Worm (Caenorhabditis elegans): ENCODE measurements around the gene C01G10.6.

The C01G10.6 gene

DNA sequence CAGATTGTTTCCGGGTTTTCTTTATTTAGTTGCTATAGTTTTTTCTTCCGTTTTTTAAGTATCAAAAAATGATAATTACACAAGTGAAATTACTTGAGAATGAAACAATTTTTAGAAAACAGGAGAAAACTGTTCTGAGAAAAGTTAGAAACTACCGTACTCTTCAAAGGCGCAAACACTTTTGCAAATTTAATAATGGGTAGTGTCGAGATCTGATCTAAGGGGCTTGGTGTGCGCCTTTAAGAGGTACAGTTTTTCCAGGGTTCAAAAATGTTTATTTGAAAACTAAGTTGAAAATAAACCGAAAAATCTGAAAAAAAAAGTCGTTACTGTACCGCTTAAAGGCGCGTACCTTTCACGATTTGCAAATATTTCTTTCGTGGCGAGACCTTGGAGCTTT lies 26.9 kb upstream of the C01G10.6 start:
- TF ChIP-seq F13H6.1 (tag; optimal IDR thresholded peaks at IDR 0.05) (no peak), ceh-45 (GFP tag; IDR thresholded peaks at IDR 0.05) (no peak), ama-1 (optimal IDR thresholded peaks at IDR 0.05) (no peak), K02D7.2 (tag; optimal IDR thresholded peaks at IDR 0.05) (no peak), ceh-19 (GFP tag; optimal IDR thresholded peaks at IDR 0.05) (no peak), hlh-13 (GFP tag; optimal IDR thresholded peaks at IDR 0.05) (no peak), ztf-16 (tag; optimal IDR thresholded peaks at IDR 0.05) (no peak), hlh-8 (tag; optimal IDR thresholded peaks at IDR 0.05) (no peak), hlh-15 (tag; optimal IDR thresholded peaks at IDR 0.05) (no peak)

DNA sequence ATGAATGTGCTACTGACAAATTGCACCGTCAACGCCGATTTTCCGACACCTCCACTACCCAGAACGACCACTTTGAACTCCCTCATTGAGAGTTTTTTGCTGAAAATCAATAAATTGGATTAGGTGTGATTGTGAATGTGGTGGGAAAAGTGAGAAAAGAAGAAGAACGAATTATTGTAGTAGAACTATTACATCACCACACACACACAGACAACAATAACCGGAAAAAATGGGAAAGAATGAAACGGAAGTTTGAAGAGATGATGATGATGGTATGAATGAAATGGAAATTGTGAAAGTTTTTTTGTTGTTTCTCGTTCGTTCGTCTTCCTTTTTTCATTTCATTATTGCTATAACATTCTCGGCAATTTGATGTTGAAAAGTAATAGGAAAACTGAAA lies 23.5 kb upstream of the C01G10.6 start, which contains the start of gene rap-2:
TSS of gene rap-2 (minus strand) at position 101 of the 400 bp plus-strand sequence.
- no peak for TF ChIP-seq nhr-232 (tag; optimal IDR thresholded peaks at IDR 0.05)

DNA sequence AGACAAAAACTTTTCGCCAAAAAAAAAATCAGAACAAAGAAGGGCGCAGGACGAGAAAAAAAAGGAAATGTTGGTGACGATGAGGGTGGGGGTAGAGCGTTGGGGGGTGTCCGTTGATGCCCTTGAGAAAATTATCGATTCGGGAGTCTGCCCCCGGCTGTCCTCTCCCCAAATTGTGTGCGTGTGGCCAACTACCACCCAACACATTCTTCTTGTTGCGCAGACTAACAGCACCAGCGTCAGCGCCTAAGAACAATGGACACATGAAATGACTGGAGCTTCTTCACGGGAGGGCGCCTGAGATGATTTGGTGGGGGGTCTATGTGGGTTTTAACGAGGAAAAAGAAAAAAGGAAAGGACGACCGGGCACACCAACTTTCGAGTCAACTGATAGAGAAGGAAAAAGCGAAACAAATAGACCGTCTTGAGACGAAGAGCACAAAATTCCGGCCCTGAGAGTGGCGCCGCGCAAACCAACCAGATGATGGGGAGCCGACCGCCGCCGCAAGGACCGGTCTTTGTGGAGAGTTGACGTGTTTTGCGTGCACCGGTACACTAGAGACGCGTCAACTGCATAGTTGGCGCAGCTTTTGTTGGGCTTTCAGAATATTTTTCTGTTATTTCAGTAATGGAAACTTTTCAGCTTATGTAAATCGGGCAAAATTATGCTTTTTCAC lies 22.2 kb upstream of the C01G10.6 start, which contains the start of gene C25D7.9:
TSS of gene C25D7.9 (plus strand) at position 68 of the 677 bp plus-strand sequence.
- TF ChIP-seq ceh-34 (tag; optimal IDR thresholded peaks at IDR 0.05) (peak; percentile 32), tbx-2 (tag; optimal IDR thresholded peaks at IDR 0.05) (peak; percentile 40), ceh-45 (GFP tag; IDR thresholded peaks at IDR 0.05) (no peak), ttx-3 (tag; optimal IDR thresholded peaks at IDR 0.05) (no peak), unc-55 (GFP tag; optimal IDR thresholded peaks at IDR 0.05) (no peak), ceh-9 (tag; optimal IDR thresholded peaks at IDR 0.05) (no peak), pat-9 (tag; optimal IDR thresholded peaks at IDR 0.05) (no peak), ceh-18 (tag; optimal IDR thresholded peaks at IDR 0.05) (no peak), ceh-2 (tag; optimal IDR thresholded peaks at IDR 0.05) (no peak), pha-4 (tag; optimal IDR thresholded peaks at IDR 0.05) (no peak), madf-2 (tag; optimal IDR thresholded peaks at IDR 0.05) (no peak), ceh-24 (tag; optimal IDR thresholded peaks at IDR 0.05) (no peak), ceh-19 (GFP tag; optimal IDR thresholded peaks at IDR 0.05) (peak; percentile 46), ref-2 (tag; optimal IDR thresholded peaks at IDR 0.05) (peak; percentile 22), sdc-2 (tag; optimal IDR thresholded peaks at IDR 0.05) (peak; percentile 20), nhr-11 (tag; optimal IDR thresholded peaks at IDR 0.05) (no peak), ceh-48 (tag; optimal IDR thresholded peaks at IDR 0.05) (peak; percentile 90), pax-1 (tag; optimal IDR thresholded peaks at IDR 0.05) (no peak), ceh-31 (tag; optimal IDR thresholded peaks at IDR 0.05) (peak; percentile 65), hlh-30 (tag; optimal IDR thresholded peaks at IDR 0.05; ENCODE audit: insufficient read depth) (no peak), eyg-1 (tag; optimal IDR thresholded peaks at IDR 0.05) (no peak), hlh-8 (tag; optimal IDR thresholded peaks at IDR 0.05) (no peak), tbx-7 (tag; optimal IDR thresholded peaks at IDR 0.05) (no peak), K09A11.1 (tag; optimal IDR thresholded peaks at IDR 0.05; ENCODE audit: insufficient read depth) (no peak), fkh-6 (tag; optimal IDR thresholded peaks at IDR 0.05) (no peak), unc-3 (GFP tag; conservative IDR thresholded peaks at IDR 0.05) (no peak), unc-3 (tag; optimal IDR thresholded peaks at IDR 0.05) (no peak), ahr-1 (tag; optimal IDR thresholded peaks at IDR 0.05) (no peak), ets-4 (tag; optimal IDR thresholded peaks at IDR 0.05) (peak; percentile 61), unc-42 (tag; optimal IDR thresholded peaks at IDR 0.05) (peak; percentile 47), syd-9 (tag; optimal IDR thresholded peaks at IDR 0.05) (no peak), fkh-10 (GFP tag; optimal IDR thresholded peaks at IDR 0.05) (no peak), hlh-6 (tag; optimal IDR thresholded peaks at IDR 0.05) (peak; percentile 16), ceh-6 (GFP tag; optimal IDR thresholded peaks at IDR 0.05) (no peak), elt-2 (tag; optimal IDR thresholded peaks at IDR 0.05) (no peak), sox-4 (tag; optimal IDR thresholded peaks at IDR 0.05) (no peak)
